Worm (Caenorhabditis elegans) whole organism, L1 larva: Measurements from ENCODE around the gene ZK1127.3.

Source experiments
- C04F5.9 ChIP-seq: sonication (generic microtip); optimal IDR thresholded peaks from 2 replicates; lab custom pipeline; 2016; ENCODE audit warnings: missing genetic modification characterization, missing compliant biosample characterization
- nhr-28 ChIP-seq: fragments of 150-350 bp; optimal IDR thresholded peaks from 2 replicates; lab custom pipeline; 2014; ENCODE audit warnings: missing biosample characterization, missing genetic modification characterization

DNA sequence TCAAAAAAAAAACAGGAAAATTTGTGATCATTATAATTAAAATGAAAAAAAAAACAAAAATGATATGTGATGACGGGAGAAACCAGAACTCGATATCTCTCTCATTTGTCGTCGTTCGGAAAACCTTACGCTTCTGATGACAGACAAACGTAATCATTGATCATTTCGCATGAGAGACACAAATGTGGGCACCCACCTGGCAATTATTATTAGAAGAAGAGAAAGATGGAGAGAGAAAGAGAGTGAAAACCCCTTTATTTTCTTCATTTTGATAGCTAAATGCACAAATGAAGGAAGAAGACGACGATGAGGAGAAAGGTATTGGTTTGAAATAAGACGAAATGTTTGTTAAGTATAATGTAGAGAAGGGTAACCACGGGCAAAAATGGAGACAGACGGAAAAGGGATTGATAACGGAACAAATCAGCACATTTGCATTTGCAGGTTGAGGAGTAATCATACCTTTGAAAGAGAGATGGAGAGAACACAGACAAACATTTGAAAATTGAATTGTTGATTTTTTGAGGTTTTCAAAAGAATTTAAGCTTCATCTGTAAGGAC, 23.9 kb upstream of the ZK1127.3 start:
- TF ChIP-seq C04F5.9 (tag; lab: Kevin White, UChicago): no peak
- TF ChIP-seq nhr-28 (tag; lab: Kevin White, UChicago): no peak
